Fruit fly (Drosophila melanogaster): ENCODE data around the gene CG31345.

CG31345 gene

DNA sequence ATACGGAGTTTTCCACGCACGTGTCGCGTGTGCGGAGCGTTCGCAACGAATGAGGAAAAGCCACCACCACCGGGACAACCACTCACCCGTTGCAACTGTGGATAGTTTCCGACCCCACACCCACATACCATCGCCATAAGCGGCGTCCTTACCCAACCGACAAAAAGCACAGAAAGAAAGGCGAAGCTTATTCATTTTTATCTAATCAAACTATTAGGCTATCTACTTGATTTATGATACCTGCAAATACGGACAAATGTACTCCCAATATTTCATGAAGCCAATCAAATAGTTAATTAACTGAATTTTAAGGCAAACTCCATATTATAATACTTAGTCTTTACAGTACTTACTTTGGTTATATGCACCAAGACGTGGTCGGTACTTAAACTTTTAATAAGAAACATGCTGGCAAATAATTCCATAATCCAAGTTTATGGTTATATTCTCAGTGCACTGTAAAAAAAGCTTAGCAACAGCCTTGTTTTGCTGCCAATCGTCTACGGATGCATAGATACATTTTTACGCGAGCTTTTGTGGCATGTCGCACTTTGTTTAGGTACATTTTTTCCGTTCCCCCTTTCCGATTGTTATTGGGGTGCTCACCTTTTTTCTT, at the start of gene CG31345:
CG31345 (minus strand) TSS at position 51 of the 616 bp plus-strand sequence.
- no peak for TF ChIP-seq CG10209 (GFP tag; optimal IDR thresholded peaks at IDR 0.05)
- TF ChIP-seq tx (GFP tag; optimal IDR thresholded peaks at IDR 0.05), result no peak
- TF ChIP-seq HLH3B (GFP tag; IDR thresholded peaks at IDR 0.05), result no peak
- TF ChIP-seq lab (GFP tag; optimal IDR thresholded peaks at IDR 0.05), result peak; percentile 16
- no peak for TF ChIP-seq pum (GFP tag; optimal IDR thresholded peaks at IDR 0.05)
- no peak for TF ChIP-seq CG14965 (GFP tag; optimal IDR thresholded peaks at IDR 0.05; ENCODE audit: borderline replicate concordance)
- no peak for TF ChIP-seq CG11456 (GFP tag; IDR thresholded peaks at IDR 0.05)
- no peak for TF ChIP-seq CG10959 (GFP tag; IDR thresholded peaks at IDR 0.05)
- TF ChIP-seq CG11504 (tag; optimal IDR thresholded peaks at IDR 0.05), result peak; percentile 93
- no peak for TF ChIP-seq CHES-1-like (GFP tag; optimal IDR thresholded peaks at IDR 0.05)
- TF ChIP-seq Hey (tag; optimal IDR thresholded peaks at IDR 0.05), result no peak
- TF ChIP-seq CG12659 (GFP tag; optimal IDR thresholded peaks at IDR 0.05), result no peak
- no peak for TF ChIP-seq CG7987 (GFP tag; optimal IDR thresholded peaks at IDR 0.05)
- no peak for TF ChIP-seq so (GFP tag; IDR thresholded peaks at IDR 0.05)
- no peak for TF ChIP-seq Elba2 (GFP tag; optimal IDR thresholded peaks at IDR 0.05)
- no peak for TF ChIP-seq Blimp-1 (GFP tag; optimal IDR thresholded peaks at IDR 0.05)
- no peak for TF ChIP-seq sd (tag; optimal IDR thresholded peaks at IDR 0.05)
- no peak for TF ChIP-seq CG2116 (GFP tag; optimal IDR thresholded peaks at IDR 0.05)
- no peak for TF ChIP-seq Sox100B (GFP tag; optimal IDR thresholded peaks at IDR 0.05)
- TF ChIP-seq Kr (GFP tag; optimal IDR thresholded peaks at IDR 0.05), result no peak
- no peak for TF ChIP-seq CG17186 (GFP tag; optimal IDR thresholded peaks at IDR 0.05)
- no peak for TF ChIP-seq Max (GFP tag; optimal IDR thresholded peaks at IDR 0.05)
- TF ChIP-seq CG17361 (GFP tag; IDR thresholded peaks at IDR 0.05), result no peak
- no peak for TF ChIP-seq Dfd (GFP tag; optimal IDR thresholded peaks at IDR 0.05)
- TF ChIP-seq ara (GFP tag; IDR thresholded peaks at IDR 0.05), result no peak
- TF ChIP-seq ken (GFP tag; IDR thresholded peaks at IDR 0.05), result no peak
- TF ChIP-seq CG12769 (tag; optimal IDR thresholded peaks at IDR 0.05), result no peak
- no peak for TF ChIP-seq chinmo (GFP tag; IDR thresholded peaks at IDR 0.05; ENCODE audit: partially characterized antibody)
- TF ChIP-seq eve (GFP tag; optimal IDR thresholded peaks at IDR 0.05), result peak in 1 of 2 experiments; percentile 20
- no peak for TF ChIP-seq Hr3 (GFP tag; optimal IDR thresholded peaks at IDR 0.05)
- TF ChIP-seq btn (GFP tag; optimal IDR thresholded peaks at IDR 0.05), result no peak
- TF ChIP-seq D (optimal IDR thresholded peaks at IDR 0.05), result no peak
- TF ChIP-seq D (GFP tag; optimal IDR thresholded peaks at IDR 0.05), result no peak
- TF ChIP-seq gsb-n (tag; optimal IDR thresholded peaks at IDR 0.05), result no peak
- TF ChIP-seq CG6791 (GFP tag; IDR thresholded peaks at IDR 0.05; ENCODE audit: partially characterized antibody), result no peak
- peak in 1 of 2 experiments; percentile 14 for TF ChIP-seq Hr51 (GFP tag; optimal IDR thresholded peaks at IDR 0.05)
- no peak for TF ChIP-seq CG16779 (GFP tag; IDR thresholded peaks at IDR 0.05)
- no peak for TF ChIP-seq gsb (GFP tag; IDR thresholded peaks at IDR 0.05)
- TF ChIP-seq cg (GFP tag; optimal IDR thresholded peaks at IDR 0.05), result no peak
- no peak for TF ChIP-seq sqz (GFP tag; optimal IDR thresholded peaks at IDR 0.05)
- TF ChIP-seq ato (GFP tag; IDR thresholded peaks at IDR 0.05; ENCODE audit: partially characterized antibody), result no peak
- TF ChIP-seq ase (GFP tag; IDR thresholded peaks at IDR 0.05), result no peak
- no peak for TF ChIP-seq da (GFP tag; optimal IDR thresholded peaks at IDR 0.05)
- no peak for TF ChIP-seq en (GFP tag; optimal IDR thresholded peaks at IDR 0.05)
- no peak for TF ChIP-seq grn (GFP tag; optimal IDR thresholded peaks at IDR 0.05)
- TF ChIP-seq Fer1 (GFP tag; optimal IDR thresholded peaks at IDR 0.05), result no peak
- no peak for TF ChIP-seq CG10267 (tag; optimal IDR thresholded peaks at IDR 0.05)
- TF ChIP-seq CG9876 (GFP tag; optimal IDR thresholded peaks at IDR 0.05), result no peak
- TF ChIP-seq ash1 (GFP tag; optimal IDR thresholded peaks at IDR 0.05), result no peak
- peak; percentile 9 for TF ChIP-seq CG15514 (GFP tag; optimal IDR thresholded peaks at IDR 0.05)
- TF ChIP-seq Nf-YA (GFP tag; IDR thresholded peaks at IDR 0.05), result no peak
